Fruit fly (Drosophila melanogaster): ENCODE results near the gene CG32485.

CG32485 gene

dm6 chr3L:3050185-3050584, at the start of gene CG32485:
TSS of gene CG32485 (plus strand) at chr3L:3050323.
- TF ChIP-seq CG15710 (tag; optimal IDR thresholded peaks at IDR 0.05) (peak; percentile 25), fd96Ca (GFP tag; IDR thresholded peaks at IDR 0.05) (0 out of 3 replicates have a peak, but pooled peaks have one; percentile 11), CG12605 (GFP tag; IDR thresholded peaks at IDR 0.05) (0 out of 2 replicates have a peak, but pooled peaks have one; percentile 43), CG13204 (GFP tag; optimal IDR thresholded peaks at IDR 0.05) (no peak), Pif1B (GFP tag; optimal IDR thresholded peaks at IDR 0.05) (no peak), CG14655 (GFP tag; optimal IDR thresholded peaks at IDR 0.05) (no peak), CG9948 (tag; optimal IDR thresholded peaks at IDR 0.05) (no peak), Pif1A (GFP tag; optimal IDR thresholded peaks at IDR 0.05) (no peak), gl (tag; optimal IDR thresholded peaks at IDR 0.05) (peak; percentile 2), Ets98B (GFP tag; IDR thresholded peaks at IDR 0.05) (no peak), CG4496 (GFP tag; IDR thresholded peaks at IDR 0.05) (peak; percentile 53; the same call in 2 of the 3 replicates), EcR (GFP tag; optimal IDR thresholded peaks at IDR 0.05) (no peak), CG8159 (tag; optimal IDR thresholded peaks at IDR 0.05) (no peak), CG32121 (GFP tag; IDR thresholded peaks at IDR 0.05) (peak; percentile 42; the same call in 1 of the 2 replicates), CG10348 (GFP tag; IDR thresholded peaks at IDR 0.05) (no peak), CG8301 (tag; optimal IDR thresholded peaks at IDR 0.05) (peak; percentile 17), rn (GFP tag; IDR thresholded peaks at IDR 0.05) (no peak)

- no peak for TF ChIP-seq Ets98B (GFP tag; IDR thresholded peaks at IDR 0.05)
- peak; percentile 15 for TF ChIP-seq CG14655 (GFP tag; optimal IDR thresholded peaks at IDR 0.05)
These were observed 48.7 kb upstream of the CG32485 start, which contains the start of gene FMRFaR for dm6 chr3L:3001445-3001844. TSS of gene FMRFaR (plus strand) at chr3L:3001716.

DNA sequence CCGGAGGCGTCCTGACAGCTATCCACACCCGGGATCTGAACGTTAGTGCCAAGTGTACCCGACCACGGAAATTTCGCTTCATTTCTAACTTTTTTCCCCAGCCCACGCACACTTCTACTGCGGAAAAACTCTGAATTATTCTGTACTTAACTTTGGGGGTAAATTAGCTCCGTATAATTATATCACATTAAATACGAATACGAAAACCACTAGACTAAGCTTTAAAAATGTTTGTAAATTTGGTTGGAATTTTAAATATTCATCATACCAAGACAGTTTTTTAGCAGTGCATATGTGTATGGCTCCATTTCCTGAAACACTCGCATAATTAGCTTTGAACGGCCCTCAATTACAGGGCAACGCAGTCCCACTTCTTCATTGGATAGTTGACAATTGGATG, 36.6 kb upstream of the CG32485 start:
- TF ChIP-seq Snoo (tag; optimal IDR thresholded peaks at IDR 0.05): no peak
- TF ChIP-seq CG13204 (GFP tag; optimal IDR thresholded peaks at IDR 0.05): no peak
- no peak for TF ChIP-seq CG8159 (tag; optimal IDR thresholded peaks at IDR 0.05)
- TF ChIP-seq CG32121 (GFP tag; IDR thresholded peaks at IDR 0.05): no peak
- no peak for TF ChIP-seq rn (GFP tag; IDR thresholded peaks at IDR 0.05)
- no peak for TF ChIP-seq gl (tag; optimal IDR thresholded peaks at IDR 0.05)
- no peak for TF ChIP-seq CG10348 (GFP tag; IDR thresholded peaks at IDR 0.05)
- no peak for TF ChIP-seq fd96Ca (GFP tag; IDR thresholded peaks at IDR 0.05)
- no peak for TF ChIP-seq CG8301 (tag; optimal IDR thresholded peaks at IDR 0.05)
- no peak for TF ChIP-seq CG12605 (GFP tag; IDR thresholded peaks at IDR 0.05)
- no peak for TF ChIP-seq CG14655 (GFP tag; optimal IDR thresholded peaks at IDR 0.05)
- no peak for TF ChIP-seq CG15710 (tag; optimal IDR thresholded peaks at IDR 0.05)
- no peak for TF ChIP-seq CG9948 (tag; optimal IDR thresholded peaks at IDR 0.05)
- no peak for TF ChIP-seq EcR (GFP tag; optimal IDR thresholded peaks at IDR 0.05)
- TF ChIP-seq CG34367 (tag; optimal IDR thresholded peaks at IDR 0.05): no peak
- no peak for TF ChIP-seq Ets98B (GFP tag; IDR thresholded peaks at IDR 0.05)
- no peak for TF ChIP-seq D1 (tag; optimal IDR thresholded peaks at IDR 0.05)
- no peak for TF ChIP-seq Pif1A (GFP tag; optimal IDR thresholded peaks at IDR 0.05)
- no peak for TF ChIP-seq CG17806 (tag; optimal IDR thresholded peaks at IDR 0.05)
- no peak for TF ChIP-seq CG4496 (GFP tag; IDR thresholded peaks at IDR 0.05)

DNA sequence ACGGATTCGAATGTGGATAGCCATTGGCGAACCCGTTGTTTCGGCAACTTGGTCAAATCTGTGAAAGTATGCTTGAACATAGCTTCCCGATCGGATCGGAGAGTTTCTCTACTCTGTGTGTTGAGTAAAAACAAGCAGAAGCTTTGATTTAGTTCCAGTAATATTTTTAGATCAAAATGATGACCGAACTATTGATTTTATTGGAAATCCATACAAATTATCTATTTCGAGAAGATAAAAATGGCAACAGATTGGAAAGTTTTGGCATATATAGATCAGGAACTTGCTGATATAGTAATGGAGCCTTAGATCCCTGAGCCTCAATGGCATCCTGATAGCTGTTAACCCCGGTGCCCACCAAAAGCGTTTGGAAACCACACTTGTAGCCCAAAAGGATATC, 34.2 kb upstream of the CG32485 start, which contains the start of gene CG32488:
Gene CG32488 (minus strand): TSS at position 101 of the 400 bp plus-strand sequence.
- TF ChIP-seq Pif1A (GFP tag; optimal IDR thresholded peaks at IDR 0.05) (no peak), CG34367 (tag; optimal IDR thresholded peaks at IDR 0.05) (no peak), CG13204 (GFP tag; optimal IDR thresholded peaks at IDR 0.05) (no peak), CG15710 (tag; optimal IDR thresholded peaks at IDR 0.05) (no peak), CG14655 (GFP tag; optimal IDR thresholded peaks at IDR 0.05) (no peak)

- TF ChIP-seq rn (GFP tag; IDR thresholded peaks at IDR 0.05) (no peak), Snoo (tag; optimal IDR thresholded peaks at IDR 0.05) (no peak), CG8301 (tag; optimal IDR thresholded peaks at IDR 0.05) (no peak), Pif1A (GFP tag; optimal IDR thresholded peaks at IDR 0.05) (no peak), CG12605 (GFP tag; IDR thresholded peaks at IDR 0.05) (no peak), CG10348 (GFP tag; IDR thresholded peaks at IDR 0.05) (no peak), fd96Ca (GFP tag; IDR thresholded peaks at IDR 0.05) (no peak)
These were observed 33.0 kb upstream of the CG32485 start, which contains the start of gene CG32487 for dm6 chr3L:3017156-3017555. TSS of gene CG32487 (minus strand) at chr3L:3017256.

dm6 chr3L:3026421-3026820, 23.7 kb upstream of the CG32485 start, which contains the start of gene aly:
TSS of gene aly (minus strand) at chr3L:3026521.
- TF ChIP-seq CG14655 (GFP tag; optimal IDR thresholded peaks at IDR 0.05): no peak
- no peak for TF ChIP-seq CG8159 (tag; optimal IDR thresholded peaks at IDR 0.05)
- no peak for TF ChIP-seq CG10348 (GFP tag; IDR thresholded peaks at IDR 0.05)
- TF ChIP-seq Snoo (tag; optimal IDR thresholded peaks at IDR 0.05): no peak
- no peak for TF ChIP-seq gl (tag; optimal IDR thresholded peaks at IDR 0.05)
- TF ChIP-seq Pif1A (GFP tag; optimal IDR thresholded peaks at IDR 0.05): no peak
- no peak for TF ChIP-seq CG34367 (tag; optimal IDR thresholded peaks at IDR 0.05)
- no peak for TF ChIP-seq CG17806 (tag; optimal IDR thresholded peaks at IDR 0.05)
- no peak for TF ChIP-seq EcR (GFP tag; optimal IDR thresholded peaks at IDR 0.05)
- no peak for TF ChIP-seq rn (GFP tag; IDR thresholded peaks at IDR 0.05)
- TF ChIP-seq Ets98B (GFP tag; IDR thresholded peaks at IDR 0.05): no peak
- no peak for TF ChIP-seq CG15710 (tag; optimal IDR thresholded peaks at IDR 0.05)
- no peak for TF ChIP-seq fd96Ca (GFP tag; IDR thresholded peaks at IDR 0.05)
- TF ChIP-seq CG9948 (tag; optimal IDR thresholded peaks at IDR 0.05): no peak

All from whole organism, pupa.